Worm (Caenorhabditis elegans) whole organism, L3 larva: Measurements from ENCODE around the gene F55B11.4.

ENCODE experiments used
- R02D3.7 ChIP-seq: fragments of 150-350 bp; optimal IDR thresholded peaks from 2 replicates; lab custom pipeline; 2014; ENCODE audit warnings: missing biosample characterization, missing genetic modification characterization
- aly-2 ChIP-seq: fragments of 150-350 bp; optimal IDR thresholded peaks from 2 replicates; lab custom pipeline; 2014; ENCODE audit warnings: missing biosample characterization, missing genetic modification characterization
- ceh-16 ChIP-seq: sonication (generic microtip); optimal IDR thresholded peaks from 2 replicates; lab custom pipeline; 2017; ENCODE audit warnings: missing biosample characterization, missing genetic modification characterization
- ceh-28 ChIP-seq: fragments of 150-350 bp; optimal IDR thresholded peaks from 2 replicates; lab custom pipeline; 2014; ENCODE audit warnings: missing biosample characterization, missing genetic modification reagents, missing genetic modification characterization
- ceh-82 ChIP-seq: fragments of 150-350 bp; optimal IDR thresholded peaks from 2 replicates; lab custom pipeline; 2014; ENCODE audit warnings: missing biosample characterization, missing genetic modification characterization
- ceh-9 ChIP-seq: sonication (generic microtip); optimal IDR thresholded peaks from 2 replicates; lab custom pipeline; 2018; ENCODE audit warnings: missing biosample characterization, missing genetic modification characterization
- daf-12 ChIP-seq: fragments of 150-350 bp; optimal IDR thresholded peaks from 2 replicates; lab custom pipeline; 2014; ENCODE audit warnings: missing biosample characterization, missing genetic modification reagents, missing genetic modification characterization
- egl-27 ChIP-seq: sonication (generic microtip); optimal IDR thresholded peaks from 4 replicates; lab custom pipeline; 2017; ENCODE audit warnings: missing biosample characterization, missing genetic modification reagents, missing genetic modification characterization
- egl-5 ChIP-seq: fragments of 150-350 bp; optimal IDR thresholded peaks from 2 replicates; lab custom pipeline; 2017; ENCODE audit warnings: missing biosample characterization, missing genetic modification reagents, missing genetic modification characterization, inconsistent platforms
- elt-1 ChIP-seq: fragments of 150-350 bp; optimal IDR thresholded peaks from 2 replicates; lab custom pipeline; 2014; ENCODE audit warnings: missing biosample characterization, missing genetic modification characterization
- elt-2 ChIP-seq: sonication (generic microtip); optimal IDR thresholded peaks from 2 replicates; lab custom pipeline; 2016; ENCODE audit warnings: missing genetic modification reagents, mild to moderate bottlenecking, missing genetic modification characterization, missing compliant biosample characterization
- elt-3 ChIP-seq, 3 experiments: fragments of 150-350 bp in 1 of 3; sonication (generic microtip) in 2 of 3; optimal IDR thresholded peaks; 2 replicates in 2 of 3; 4 replicates in 1 of 3; lab custom pipeline; 2014 to 2017; ENCODE audit warnings: missing biosample characterization in 3 of 3, missing genetic modification characterization in 3 of 3
- eor-1 ChIP-seq, 2 experiments: fragments of 150-350 bp; optimal IDR thresholded peaks; 2 replicates each; lab custom pipeline; 2014 to 2018; ENCODE audit warnings: missing biosample characterization in 2 of 2, missing genetic modification characterization in 2 of 2
- jun-1 ChIP-seq: fragments of 150-350 bp; optimal IDR thresholded peaks from 2 replicates; lab custom pipeline; 2014; ENCODE audit warnings: missing biosample characterization, missing genetic modification reagents, missing genetic modification characterization
- lsy-12 ChIP-seq: sonication (generic microtip); optimal IDR thresholded peaks from 2 replicates; lab custom pipeline; 2016; ENCODE audit warnings: mild to moderate bottlenecking, missing genetic modification characterization, missing compliant biosample characterization
- mdl-1 ChIP-seq: fragments of 150-350 bp; optimal IDR thresholded peaks from 2 replicates; lab custom pipeline; 2014; ENCODE audit warnings: missing biosample characterization, missing genetic modification characterization
- mml-1 ChIP-seq: fragments of 150-350 bp; sonication (generic microtip); optimal IDR thresholded peaks from 3 replicates; lab custom pipeline; 2014; ENCODE audit warnings: missing biosample characterization, missing genetic modification characterization
- nfya-1 ChIP-seq: sonication (generic microtip); optimal IDR thresholded peaks from 2 replicates; lab custom pipeline; 2017; ENCODE audit warnings: missing genetic modification characterization, mild to moderate bottlenecking, missing compliant biosample characterization, antibody characterized with exemption, moderate library complexity; ENCODE audit not compliant: insufficient read depth
- nhr-12 ChIP-seq: fragments of 150-350 bp; optimal IDR thresholded peaks from 2 replicates; lab custom pipeline; 2014; ENCODE audit warnings: missing biosample characterization, missing genetic modification characterization
- nhr-23 ChIP-seq: fragments of 150-350 bp; optimal IDR thresholded peaks from 2 replicates; lab custom pipeline; 2014; ENCODE audit warnings: missing biosample characterization, missing genetic modification reagents, missing genetic modification characterization
- nhr-237 ChIP-seq: fragments of 150-350 bp; optimal IDR thresholded peaks from 2 replicates; lab custom pipeline; 2014; ENCODE audit warnings: missing biosample characterization, missing genetic modification characterization
- nhr-25 ChIP-seq: sonication (generic microtip); optimal IDR thresholded peaks from 2 replicates; lab custom pipeline; 2017; ENCODE audit warnings: missing biosample characterization, missing genetic modification characterization
- nhr-43 ChIP-seq: sonication (generic microtip); optimal IDR thresholded peaks from 2 replicates; lab custom pipeline; 2016; ENCODE audit warnings: mild to moderate bottlenecking, missing genetic modification characterization, missing compliant biosample characterization; ENCODE audit not compliant: poor library complexity, severe bottlenecking
- nhr-76 ChIP-seq: fragments of 150-350 bp; sonication (generic microtip); optimal IDR thresholded peaks from 5 replicates; lab custom pipeline; 2014; ENCODE audit warnings: missing biosample characterization, missing genetic modification characterization
- nhr-77 ChIP-seq: fragments of 150-350 bp; optimal IDR thresholded peaks from 2 replicates; lab custom pipeline; 2014; ENCODE audit warnings: missing biosample characterization, missing genetic modification characterization
- sea-2 ChIP-seq: fragments of 150-350 bp; sonication (generic microtip); optimal IDR thresholded peaks from 4 replicates; lab custom pipeline; 2014; ENCODE audit warnings: missing biosample characterization, missing genetic modification reagents, missing genetic modification characterization
- snpc-4 ChIP-seq: fragments of 150-350 bp; optimal IDR thresholded peaks from 2 replicates; lab custom pipeline; 2014; ENCODE audit warnings: missing biosample characterization, missing genetic modification characterization
- tbx-2 ChIP-seq: sonication (generic microtip); optimal IDR thresholded peaks from 2 replicates; lab custom pipeline; 2016; ENCODE audit warnings: mild to moderate bottlenecking, missing genetic modification characterization, missing compliant biosample characterization
- unc-62 ChIP-seq: fragments of 150-350 bp; sonication (generic microtip); optimal IDR thresholded peaks from 4 replicates; lab custom pipeline; 2014; ENCODE audit warnings: missing biosample characterization, missing genetic modification reagents, missing genetic modification characterization
- zag-1 ChIP-seq: fragments of 150-350 bp; optimal IDR thresholded peaks from 2 replicates; lab custom pipeline; 2014; ENCODE audit warnings: missing biosample characterization, missing genetic modification characterization
- ztf-11 ChIP-seq: fragments of 150-350 bp; optimal IDR thresholded peaks from 2 replicates; lab custom pipeline; 2014; ENCODE audit warnings: missing biosample characterization, missing genetic modification characterization

F55B11.4 gene

DNA sequence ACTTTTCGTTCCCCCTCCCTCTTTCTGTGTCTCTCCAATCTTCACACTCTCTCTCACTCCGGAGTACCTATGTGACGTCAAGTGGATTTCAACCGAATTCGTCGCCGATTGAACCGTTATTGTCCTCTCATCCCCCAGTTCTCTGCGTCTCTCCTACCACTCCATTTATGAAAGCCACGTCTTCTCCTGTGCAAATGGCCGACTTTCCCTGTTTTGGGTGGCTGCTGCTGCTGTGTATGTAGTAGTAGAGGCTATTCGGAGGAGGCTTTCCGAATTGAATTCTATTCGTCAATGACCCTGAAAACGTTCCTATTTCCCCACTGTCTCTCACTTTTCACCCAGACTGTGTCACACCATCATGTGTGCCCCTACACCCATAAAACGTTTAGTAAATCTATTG is 39.0 kb downstream of the F55B11.4 start:
- TF ChIP-seq nhr-23 (tag; lab: Kevin White, UChicago) (peak; percentile 70), ceh-9 (tag; lab: Kevin White, UChicago) (no peak), zag-1 (tag; lab: Kevin White, UChicago) (no peak), daf-12 (tag; lab: Kevin White, UChicago) (no peak), ceh-28 (tag; lab: Kevin White, UChicago) (peak; percentile 12), ceh-82 (no peak), lsy-12 (tag; lab: Kevin White, UChicago) (no peak), egl-5 (tag; lab: Kevin White, UChicago) (no peak), nhr-43 (tag; lab: Kevin White, UChicago) (no peak), snpc-4 (no peak), nhr-25 (tag; lab: Kevin White, UChicago) (peak; percentile 86)

DNA sequence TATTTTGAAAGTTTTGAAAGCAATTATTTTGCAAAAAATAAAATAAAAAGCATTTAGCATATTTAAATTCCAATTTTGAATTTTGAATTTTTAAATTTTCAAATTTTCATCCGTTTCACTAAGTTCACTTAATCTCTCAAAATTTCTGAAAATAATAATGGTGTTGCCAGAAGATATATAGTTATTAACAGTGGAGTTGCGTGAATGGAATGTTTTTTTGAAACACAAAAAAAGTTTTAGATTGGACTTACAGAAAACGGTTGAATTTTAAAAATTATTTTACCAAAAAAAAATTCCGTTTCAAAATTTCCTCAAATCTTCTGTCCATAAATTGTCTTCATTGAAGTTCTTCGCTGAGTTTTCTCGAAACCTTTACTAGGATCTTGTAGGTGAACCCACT is 39.5 kb downstream of the F55B11.4 start:
- TF ChIP-seq ceh-16 (tag; lab: Kevin White, UChicago) (no peak), nhr-237 (tag; lab: Kevin White, UChicago) (no peak), eor-1 (tag; optimal IDR thresholded peaks at IDR 0.05; lab: Kevin White, UChicago) (no peak), mml-1 (no peak), ceh-28 (tag; lab: Kevin White, UChicago) (no peak), mdl-1 (tag; lab: Kevin White, UChicago) (no peak), egl-5 (tag; lab: Kevin White, UChicago) (no peak), tbx-2 (no peak)

DNA sequence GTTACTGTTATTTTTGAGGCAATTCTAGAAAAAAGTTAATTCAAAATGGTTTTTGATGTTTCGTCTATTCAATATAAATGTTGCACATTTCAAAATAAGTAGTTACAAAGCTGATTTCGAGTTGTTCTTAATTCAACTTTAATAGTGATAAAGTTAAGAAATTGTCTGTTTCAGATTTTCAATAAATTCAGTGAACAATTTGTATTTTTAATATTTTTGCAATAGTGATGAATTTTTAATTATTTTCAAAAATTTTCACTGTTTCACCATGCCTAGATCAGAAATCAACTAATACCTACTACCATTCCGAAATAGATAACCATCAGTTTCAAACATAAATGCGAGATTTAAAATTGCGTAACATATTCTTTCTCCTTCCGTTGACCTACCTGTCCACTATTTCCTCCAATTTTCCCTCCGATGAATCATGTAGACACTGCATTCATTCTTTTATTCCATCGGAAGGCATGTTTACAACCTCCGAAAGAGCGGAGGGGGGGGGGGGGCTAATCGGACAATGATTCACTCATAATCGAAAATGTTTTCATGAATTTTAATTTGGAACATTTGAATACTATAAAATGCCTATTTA is 40.6 kb downstream of the F55B11.4 start:
- TF ChIP-seq nhr-23 (tag; lab: Kevin White, UChicago) = peak; percentile 58
- peak; percentile 37 for TF ChIP-seq nhr-25 (tag; lab: Kevin White, UChicago)
- TF ChIP-seq nhr-76 (tag; lab: Kevin White, UChicago) = no peak
- no peak for TF ChIP-seq mdl-1 (tag; lab: Kevin White, UChicago)
- TF ChIP-seq elt-1 (tag; lab: Kevin White, UChicago) = peak; percentile 5

DNA sequence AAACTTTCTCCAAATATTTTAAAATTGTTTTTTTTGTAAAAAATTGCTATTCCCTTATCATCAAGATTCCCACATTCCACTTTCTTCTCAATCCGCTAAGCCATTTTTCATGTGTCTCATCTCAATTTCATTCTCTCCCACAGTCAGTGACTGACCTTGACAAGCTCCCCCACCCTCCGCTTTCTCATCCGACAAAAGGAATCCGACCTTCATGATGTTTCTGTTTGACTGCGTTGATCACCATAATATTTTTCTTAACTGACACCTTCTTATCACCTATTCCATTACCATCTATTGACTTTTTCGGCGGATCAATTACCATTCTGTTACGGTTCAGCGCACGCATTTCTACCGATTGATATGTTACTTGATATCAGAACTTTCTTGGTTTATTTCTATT is 41.6 kb downstream of the F55B11.4 start:
- no peak for TF ChIP-seq ztf-11 (tag; lab: Kevin White, UChicago)
- TF ChIP-seq unc-62 (GFP tag; lab: Kevin White, UChicago) = no peak
- no peak for TF ChIP-seq mdl-1 (tag; lab: Kevin White, UChicago)
- TF ChIP-seq sea-2 (GFP tag; lab: Kevin White, UChicago) = no peak
- TF ChIP-seq egl-5 (tag; lab: Kevin White, UChicago) = no peak
- TF ChIP-seq nhr-23 (tag; lab: Kevin White, UChicago) = peak; percentile 46
- TF ChIP-seq ceh-28 (tag; lab: Kevin White, UChicago) = no peak
- peak; percentile 85 for TF ChIP-seq nhr-25 (tag; lab: Kevin White, UChicago)
- no peak for TF ChIP-seq nhr-237 (tag; lab: Kevin White, UChicago)
- TF ChIP-seq elt-2 = no peak
- TF ChIP-seq nhr-12 (tag; lab: Kevin White, UChicago) = no peak
- TF ChIP-seq aly-2 = no peak
- TF ChIP-seq R02D3.7 (tag; lab: Kevin White, UChicago) = no peak
- TF ChIP-seq nhr-77 (tag; lab: Kevin White, UChicago) = no peak
- TF ChIP-seq tbx-2 = no peak
- no peak for TF ChIP-seq nhr-43 (tag; lab: Kevin White, UChicago)
- no peak for TF ChIP-seq snpc-4
- no peak for TF ChIP-seq daf-12 (tag; lab: Kevin White, UChicago)
- no peak for TF ChIP-seq egl-27 (tag; lab: Kevin White, UChicago)
- TF ChIP-seq jun-1 (tag; lab: Kevin White, UChicago) = no peak
- no peak for TF ChIP-seq nhr-76 (tag; lab: Kevin White, UChicago)
- peak in 1 of 3 experiments; percentile 27 for TF ChIP-seq elt-3 (tag; optimal IDR thresholded peaks at IDR 0.05; lab: Kevin White, UChicago)
- TF ChIP-seq zag-1 (tag; lab: Kevin White, UChicago) = no peak
- no peak for TF ChIP-seq nfya-1 (tag; lab: Kevin White, UChicago)
